Fruit fly (Drosophila melanogaster) whole organism, embryonic: ENCODE results near the gene thoc7.

Experiments used
- Abd-B ChIP-seq: fragments of 200-800 bp; sonication (Bioruptor generic); optimal IDR thresholded peaks from 2 replicates; lab custom pipeline; 2018; ENCODE audit warnings: missing biosample characterization, mild to moderate bottlenecking, missing genetic modification characterization, moderate library complexity
- CG10979 ChIP-seq: fragments of 200-800 bp; sonication (Bioruptor generic); optimal IDR thresholded peaks from 2 replicates; lab custom pipeline; 2018; ENCODE audit warnings: missing biosample characterization, mild to moderate bottlenecking, missing genetic modification characterization, moderate library complexity
- CG11398 ChIP-seq: fragments of 200-800 bp; sonication (Bioruptor generic); optimal IDR thresholded peaks from 2 replicates; lab custom pipeline; 2016; ENCODE audit warnings: missing biosample characterization, missing genetic modification characterization
- CG11560 ChIP-seq: fragments of 200-800 bp; sonication (Bioruptor generic); IDR thresholded peaks from 3 replicates; pipeline ENCODE4 v1.3.6; 2022; ENCODE audit warnings: missing biosample characterization, missing genetic modification characterization
- CG1233 ChIP-seq: fragments of 200-800 bp; sonication (Bioruptor generic); optimal IDR thresholded peaks from 4 replicates; lab custom pipeline; 2018; ENCODE audit warnings: missing biosample characterization, mild to moderate bottlenecking, missing genetic modification characterization
- CG12659 ChIP-seq: fragments of 200-800 bp; sonication (Bioruptor generic); optimal IDR thresholded peaks from 3 replicates; lab custom pipeline; 2017; ENCODE audit warnings: mild to moderate bottlenecking, missing biosample characterization, missing genetic modification reagents, missing genetic modification characterization
- CG14710 ChIP-seq: fragments of 200-800 bp; sonication (Bioruptor generic); optimal IDR thresholded peaks from 3 replicates; lab custom pipeline; 2019; ENCODE audit warnings: missing biosample characterization, mild to moderate bottlenecking, missing genetic modification characterization, moderate library complexity
- CG1603 ChIP-seq: fragments of 200-800 bp; sonication (Bioruptor generic); optimal IDR thresholded peaks from 2 replicates; lab custom pipeline; 2019; ENCODE audit warnings: missing biosample characterization, mild to moderate bottlenecking, missing genetic modification characterization, moderate library complexity
- CG17186 ChIP-seq: fragments of 200-800 bp; sonication (Bioruptor generic); optimal IDR thresholded peaks from 3 replicates; lab custom pipeline; 2017; ENCODE audit warnings: missing biosample characterization, missing genetic modification reagents, missing genetic modification characterization
- CG17361 ChIP-seq: fragments of 200-800 bp; sonication (Bioruptor generic); IDR thresholded peaks from 3 replicates; pipeline ENCODE4 v1.3.6; 2022; ENCODE audit warnings: missing biosample characterization, missing genetic modification characterization
- CG2712 ChIP-seq: fragments of 200-800 bp; optimal IDR thresholded peaks from 3 replicates; lab custom pipeline; 2019; ENCODE audit warnings: missing biosample characterization, mild to moderate bottlenecking, missing genetic modification characterization, moderate library complexity
- CG30020 ChIP-seq: fragments of 200-800 bp; optimal IDR thresholded peaks from 2 replicates; lab custom pipeline; 2019; ENCODE audit warnings: missing biosample characterization, mild to moderate bottlenecking, missing genetic modification characterization, moderate library complexity
- CG30403 ChIP-seq: fragments of 200-800 bp; sonication (Bioruptor generic); optimal IDR thresholded peaks from 3 replicates; lab custom pipeline; 2016; ENCODE audit warnings: missing biosample characterization, missing genetic modification characterization
- CG3065 ChIP-seq: fragments of 200-800 bp; sonication (Bioruptor generic); optimal IDR thresholded peaks from 2 replicates; lab custom pipeline; 2016; ENCODE audit warnings: missing biosample characterization, missing genetic modification characterization
- CG32767 ChIP-seq: fragments of 200-800 bp; sonication (Bioruptor generic); IDR thresholded peaks from 2 replicates; pipeline ENCODE4 v1.3.6; 2022; ENCODE audit warnings: missing biosample characterization, missing genetic modification characterization
- CG32772 ChIP-seq: fragments of 200-800 bp; sonication (Bioruptor generic); IDR thresholded peaks from 2 replicates; pipeline ENCODE4 v1.3.6; 2022; ENCODE audit warnings: missing biosample characterization, missing genetic modification characterization
- CG4328 ChIP-seq: fragments of 200-800 bp; sonication (Bioruptor generic); optimal IDR thresholded peaks from 3 replicates; lab custom pipeline; 2017; ENCODE audit warnings: missing biosample characterization, missing genetic modification reagents, missing genetic modification characterization
- CG4424 ChIP-seq: fragments of 200-800 bp; sonication (Bioruptor generic); optimal IDR thresholded peaks from 3 replicates; lab custom pipeline; 2016; ENCODE audit warnings: missing biosample characterization, missing genetic modification characterization
- CG5953 ChIP-seq: fragments of 200-800 bp; sonication (Bioruptor generic); IDR thresholded peaks from 2 replicates; pipeline ENCODE4 v1.3.6; 2022; ENCODE audit warnings: missing biosample characterization, missing genetic modification characterization
- CG6272 ChIP-seq: fragments of 200-800 bp; sonication (Bioruptor generic); IDR thresholded peaks from 2 replicates; pipeline ENCODE4 v1.3.6; 2022; ENCODE audit warnings: missing biosample characterization, missing genetic modification characterization
- CG7357 ChIP-seq: fragments of 200-800 bp; sonication (Bioruptor generic); IDR thresholded peaks from 3 replicates; pipeline ENCODE4 v1.3.6; 2022; ENCODE audit warnings: missing biosample characterization, missing genetic modification characterization
- CG7745 ChIP-seq: fragments of 200-800 bp; sonication (Bioruptor generic); optimal IDR thresholded peaks from 2 replicates; lab custom pipeline; 2018; ENCODE audit warnings: missing biosample characterization, mild to moderate bottlenecking, missing genetic modification characterization, moderate library complexity
- CkIIα-i1 ChIP-seq: fragments of 200-800 bp; sonication (Bioruptor generic); IDR thresholded peaks from 2 replicates; pipeline ENCODE4 v1.3.6; 2022; ENCODE audit warnings: missing biosample characterization, missing genetic modification characterization
- Deaf1 ChIP-seq: fragments of 200-800 bp; optimal IDR thresholded peaks from 3 replicates; lab custom pipeline; 2019; ENCODE audit warnings: missing biosample characterization, mild to moderate bottlenecking, missing genetic modification characterization, moderate library complexity
- Drgx ChIP-seq: fragments of 200-800 bp; sonication (Bioruptor generic); IDR thresholded peaks from 2 replicates; pipeline ENCODE4 v1.3.6; 2022; ENCODE audit warnings: missing biosample characterization, missing genetic modification characterization
- Fer3 ChIP-seq: fragments of 200-800 bp; sonication (Bioruptor generic); optimal IDR thresholded peaks from 2 replicates; lab custom pipeline; 2018; ENCODE audit warnings: missing biosample characterization, mild to moderate bottlenecking, missing genetic modification characterization, moderate library complexity
- H2.0 ChIP-seq: fragments of 200-800 bp; sonication (Bioruptor generic); IDR thresholded peaks from 2 replicates; pipeline ENCODE4 v1.3.6; 2022; ENCODE audit warnings: missing biosample characterization, missing genetic modification characterization
- Hr78 ChIP-seq, 2 experiments: fragments of 200-800 bp in 1 of 2; fragments of >200 bp in 1 of 2; sonication (Bioruptor generic) in 1 of 2; optimal IDR thresholded peaks; 2 replicates each; lab custom pipeline; 2017 to 2019; ENCODE audit warnings: missing biosample characterization in 2 of 2, missing genetic modification characterization in 2 of 2, mild to moderate bottlenecking in 1 of 2, moderate library complexity in 1 of 2
- Jarid2 ChIP-seq: fragments of 200-800 bp; sonication (Bioruptor generic); optimal IDR thresholded peaks from 3 replicates; lab custom pipeline; 2017; ENCODE audit warnings: mild to moderate bottlenecking, missing biosample characterization, missing genetic modification reagents, missing genetic modification characterization
- Oli ChIP-seq: fragments of 200-800 bp; sonication (Bioruptor generic); optimal IDR thresholded peaks from 2 replicates; lab custom pipeline; 2018; ENCODE audit warnings: missing biosample characterization, mild to moderate bottlenecking, missing genetic modification characterization, moderate library complexity
- ash1 ChIP-seq: fragments of 200-800 bp; sonication (Bioruptor generic); optimal IDR thresholded peaks from 2 replicates; lab custom pipeline; 2018; ENCODE audit warnings: missing biosample characterization, mild to moderate bottlenecking, missing genetic modification characterization
- bab2 ChIP-seq: fragments of 200-800 bp; sonication (Bioruptor generic); optimal IDR thresholded peaks from 2 replicates; lab custom pipeline; 2016; ENCODE audit warnings: missing biosample characterization, missing genetic modification characterization
- cato ChIP-seq: fragments of 200-800 bp; sonication (Bioruptor generic); optimal IDR thresholded peaks from 2 replicates; lab custom pipeline; 2016; ENCODE audit warnings: missing biosample characterization, missing genetic modification characterization, borderline replicate concordance
- dpn ChIP-seq, 2 experiments: fragments of 200-800 bp; sonication (Bioruptor generic); optimal IDR thresholded peaks; 3 replicates each; lab custom pipeline; 2016; ENCODE audit warnings: missing biosample characterization in 2 of 2, missing genetic modification characterization in 2 of 2
- emc ChIP-seq: fragments of 200-800 bp; sonication (Bioruptor generic); optimal IDR thresholded peaks from 2 replicates; lab custom pipeline; 2016; ENCODE audit warnings: missing biosample characterization, missing genetic modification characterization
- eve ChIP-seq, 2 experiments: fragments of >200 bp; optimal IDR thresholded peaks; 2 replicates each; lab custom pipeline; 2017; ENCODE audit warnings: missing biosample characterization in 2 of 2, missing genetic modification characterization in 2 of 2
- ewg ChIP-seq: fragments of 200-800 bp; sonication (Bioruptor generic); optimal IDR thresholded peaks from 3 replicates; lab custom pipeline; 2017; ENCODE audit warnings: mild to moderate bottlenecking, missing biosample characterization, missing genetic modification reagents, missing genetic modification characterization
- ham ChIP-seq: fragments of 200-800 bp; sonication (Bioruptor generic); IDR thresholded peaks from 2 replicates; pipeline ENCODE4 v1.3.6; 2022; ENCODE audit warnings: missing biosample characterization, missing genetic modification characterization
- hbn ChIP-seq: fragments of 200-800 bp; sonication (Bioruptor generic); IDR thresholded peaks from 2 replicates; pipeline ENCODE4 v1.3.6; 2022; ENCODE audit warnings: missing biosample characterization, missing genetic modification characterization; ENCODE audit not compliant: partially characterized antibody
- her ChIP-seq: fragments of 200-800 bp; sonication (Bioruptor generic); optimal IDR thresholded peaks from 2 replicates; lab custom pipeline; 2016; ENCODE audit warnings: missing biosample characterization, missing genetic modification characterization
- hth ChIP-seq: fragments of >200 bp; optimal IDR thresholded peaks from 2 replicates; lab custom pipeline; 2017; ENCODE audit warnings: inconsistent platforms
- jigr1 ChIP-seq: fragments of 200-800 bp; sonication (Bioruptor generic); IDR thresholded peaks from 3 replicates; pipeline ENCODE4 v1.3.6; 2022; ENCODE audit warnings: missing biosample characterization, missing genetic modification characterization
- jumu ChIP-seq: fragments of 200-800 bp; sonication (Bioruptor generic); optimal IDR thresholded peaks from 3 replicates; lab custom pipeline; 2016; ENCODE audit warnings: missing biosample characterization, missing genetic modification characterization
- mam ChIP-seq: fragments of 200-800 bp; sonication (Bioruptor generic); optimal IDR thresholded peaks from 3 replicates; lab custom pipeline; 2016; ENCODE audit warnings: missing biosample characterization, missing genetic modification characterization
- ro ChIP-seq: fragments of 200-800 bp; sonication (Bioruptor generic); IDR thresholded peaks from 2 replicates; pipeline ENCODE4 v1.3.6; 2022; ENCODE audit warnings: missing biosample characterization, missing genetic modification characterization
- row ChIP-seq: fragments of 200-800 bp; sonication (Bioruptor generic); IDR thresholded peaks from 3 replicates; pipeline ENCODE4 v1.3.6; 2022; ENCODE audit warnings: missing biosample characterization, missing genetic modification characterization
- schlank ChIP-seq: fragments of 200-800 bp; sonication (Bioruptor generic); optimal IDR thresholded peaks from 2 replicates; lab custom pipeline; 2018; ENCODE audit warnings: missing biosample characterization, mild to moderate bottlenecking, missing genetic modification characterization
- sens ChIP-seq: fragments of 200-800 bp; sonication (Bioruptor generic); peaks from one replicate; lab custom pipeline; 2016; ENCODE audit warnings: missing biosample characterization, missing genetic modification characterization
- unpg ChIP-seq: fragments of 200-800 bp; sonication (Bioruptor generic); optimal IDR thresholded peaks from 3 replicates; lab custom pipeline; 2018; ENCODE audit warnings: missing biosample characterization, mild to moderate bottlenecking, missing genetic modification characterization, moderate library complexity
- zen2 ChIP-seq: fragments of 200-800 bp; sonication (Bioruptor generic); IDR thresholded peaks from 3 replicates; pipeline ENCODE4 v1.3.6; 2022; ENCODE audit warnings: missing biosample characterization, missing genetic modification characterization; ENCODE audit not compliant: partially characterized antibody

The thoc7 gene

dm6 chr3L:165981-166788 is 46.3 kb downstream of the thoc7 start (continued):
- TF ChIP-seq bab2 (GFP tag; lab: Kevin White, UChicago) (no peak), jigr1 (no peak), CG7745 (no peak), eve (GFP tag; optimal IDR thresholded peaks at IDR 0.05; lab: Kevin White, UChicago) (no peak), mam (GFP tag; lab: Kevin White, UChicago) (no peak), Fer3 (tag; lab: Kevin White, UChicago) (no peak), sens (GFP tag; lab: Kevin White, UChicago) (peak; percentile 61), hbn (GFP tag; lab: Robert Waterston, UW) (no peak), CG17361 (no peak), CG30403 (GFP tag; lab: Kevin White, UChicago) (peak; percentile 8), unpg (GFP tag; lab: Kevin White, UChicago) (peak; percentile 42), Deaf1 (tag; lab: Kevin White, UChicago) (no peak), dpn (GFP tag; optimal IDR thresholded peaks at IDR 0.05; lab: Kevin White, UChicago) (peak in 1 of 2 experiments; percentile 17), CG1603 (tag; lab: Kevin White, UChicago) (no peak), CG32772 (GFP tag; lab: Robert Waterston, UW) (no peak), CG32767 (GFP tag; lab: Robert Waterston, UW) (no peak), cato (GFP tag; lab: Kevin White, UChicago) (no peak), ham (GFP tag; lab: Robert Waterston, UW) (no peak), her (no peak), CG11398 (GFP tag; lab: Kevin White, UChicago) (no peak), CG2712 (tag; lab: Kevin White, UChicago) (peak; percentile 52), row (GFP tag; lab: Robert Waterston, UW) (0 out of 3 replicates have a peak, but pooled peaks have one; percentile 24), H2.0 (GFP tag; lab: Robert Waterston, UW) (no peak), Oli (peak; percentile 5), CG14710 (tag; lab: Kevin White, UChicago) (peak; percentile 2), zen2 (no peak), CG7357 (GFP tag; lab: Robert Waterston, UW) (no peak), Drgx (GFP tag; lab: Robert Waterston, UW) (0 out of 2 replicates have a peak, but pooled peaks have one; percentile 6), CG12659 (GFP tag; lab: Kevin White, UChicago) (no peak), CG5953 (GFP tag; lab: Robert Waterston, UW) (no peak), Hr78 (GFP tag; optimal IDR thresholded peaks at IDR 0.05; lab: Kevin White, UChicago) (peak in 1 of 2 experiments; percentile 99), ash1 (no peak), ro (GFP tag; lab: Robert Waterston, UW) (no peak), CG3065 (GFP tag; lab: Kevin White, UChicago) (no peak), Abd-B (no peak), emc (GFP tag; lab: Kevin White, UChicago) (no peak), hth (no peak), ewg (GFP tag; lab: Kevin White, UChicago) (no peak), CG4328 (GFP tag; lab: Kevin White, UChicago) (no peak), CG1233 (GFP tag; lab: Kevin White, UChicago) (no peak), schlank (tag; lab: Kevin White, UChicago) (no peak), CG4424 (GFP tag; lab: Kevin White, UChicago) (peak; percentile 54), CkIIα-i1 (no peak), CG11560 (tag; lab: Robert Waterston, UW) (no peak), CG17186 (GFP tag; lab: Kevin White, UChicago) (no peak), CG6272 (no peak), CG30020 (tag; lab: Kevin White, UChicago) (no peak), Jarid2 (GFP tag; lab: Kevin White, UChicago) (no peak), jumu (GFP tag; lab: Kevin White, UChicago) (no peak), CG10979 (tag; lab: Kevin White, UChicago) (peak; percentile 60)
